Fruit fly (Drosophila melanogaster): ENCODE results near the gene CG5070.

dm6 chrX:17229475-17230169 lies 26.7 kb downstream of the CG5070 start:
- TF ChIP-seq CG8478 (optimal IDR thresholded peaks at IDR 0.05) (no peak), CTCF (optimal IDR thresholded peaks at IDR 0.05) (peak; percentile 51 to 62)

All from S2 (cell line).